Fruit fly (Drosophila melanogaster): ENCODE measurements around the gene Pi4KIIIalpha.

DNA sequence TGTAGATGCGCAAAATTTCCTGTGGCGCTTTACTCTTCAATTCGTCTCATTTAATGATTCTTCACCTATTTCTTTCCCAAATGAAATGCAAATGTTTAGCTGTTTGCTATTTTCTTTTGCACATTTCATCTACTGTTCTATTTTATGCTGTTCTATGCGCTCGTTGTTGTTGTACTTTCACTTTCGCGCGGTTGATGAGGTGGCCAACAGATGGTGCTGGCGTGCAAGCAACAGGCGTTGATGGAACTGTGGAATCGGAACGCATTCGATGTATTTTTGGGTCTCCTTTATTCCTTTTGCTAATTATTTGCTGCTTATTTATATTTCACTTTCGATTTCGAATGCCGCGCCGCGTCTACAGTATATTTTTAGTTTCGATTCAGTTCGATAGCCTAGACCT, 31.4 kb downstream of the Pi4KIIIalpha start:
- no peak for TF ChIP-seq CG1620 (GFP tag; optimal IDR thresholded peaks at IDR 0.05)
- TF ChIP-seq kay (GFP tag; ENCODE audit: borderline replicate concordance) = no peak
- no peak for TF ChIP-seq CG11617 (GFP tag; optimal IDR thresholded peaks at IDR 0.05)
- TF ChIP-seq CG7045 (GFP tag; optimal IDR thresholded peaks at IDR 0.05) = no peak
- TF ChIP-seq pad (GFP tag; optimal IDR thresholded peaks at IDR 0.05) = no peak
- TF ChIP-seq cic (GFP tag; optimal IDR thresholded peaks at IDR 0.05) = no peak
- no peak for TF ChIP-seq bab1 (GFP tag; optimal IDR thresholded peaks at IDR 0.05)
- TF ChIP-seq CG12768 (GFP tag; optimal IDR thresholded peaks at IDR 0.05) = no peak
- no peak for TF ChIP-seq Mnt (GFP tag; optimal IDR thresholded peaks at IDR 0.05)
- no peak for TF ChIP-seq toe (GFP tag; optimal IDR thresholded peaks at IDR 0.05)
- TF ChIP-seq tj (GFP tag; optimal IDR thresholded peaks at IDR 0.05) = no peak
- TF ChIP-seq CG5204 (GFP tag; optimal IDR thresholded peaks at IDR 0.05) = no peak
